Fruit fly (Drosophila melanogaster) whole organism, prepupa: ENCODE results near the gene CG31371.

Experiments
- Blimp-1 ChIP-seq: fragments of 200-800 bp; sonication (Bioruptor generic); optimal IDR thresholded peaks from 3 replicates; lab custom pipeline; 2017; ENCODE audit warnings: missing biosample characterization, missing genetic modification characterization, mild to moderate bottlenecking, moderate library complexity, missing genetic modification reagents
- CG10631 ChIP-seq: fragments of 200-800 bp; sonication (Bioruptor generic); optimal IDR thresholded peaks from 2 replicates; lab custom pipeline; 2016; ENCODE audit warnings: missing biosample characterization, missing genetic modification characterization
- CG11294 ChIP-seq: fragments of 200-800 bp; sonication (Bioruptor generic); IDR thresholded peaks from 2 replicates; pipeline ENCODE4 v1.3.6; 2022; ENCODE audit warnings: missing biosample characterization, missing genetic modification characterization
- CG11762 ChIP-seq: fragments of 200-800 bp; sonication (Bioruptor generic); optimal IDR thresholded peaks from 3 replicates; lab custom pipeline; 2016; ENCODE audit warnings: missing biosample characterization, missing genetic modification characterization; ENCODE audit not compliant: insufficient read depth
- CG11902 ChIP-seq: fragments of 200-800 bp; sonication (Bioruptor generic); optimal IDR thresholded peaks from 3 replicates; lab custom pipeline; 2016; ENCODE audit warnings: missing biosample characterization, missing genetic modification characterization
- CG15336 ChIP-seq: fragments of 200-800 bp; sonication (Bioruptor generic); IDR thresholded peaks from 2 replicates; pipeline ENCODE4 v1.3.6; 2022; ENCODE audit warnings: missing biosample characterization, missing genetic modification characterization
- CG1621 ChIP-seq: fragments of 200-800 bp; sonication (Bioruptor generic); optimal IDR thresholded peaks from 3 replicates; lab custom pipeline; 2018; ENCODE audit warnings: missing biosample characterization, mild to moderate bottlenecking, missing genetic modification characterization
- CG16779 ChIP-seq: fragments of 200-800 bp; sonication (Bioruptor generic); optimal IDR thresholded peaks from 3 replicates; lab custom pipeline; 2017; ENCODE audit warnings: missing biosample characterization, mild to moderate bottlenecking, missing genetic modification characterization
- CG3032 ChIP-seq: fragments of 200-800 bp; optimal IDR thresholded peaks from 2 replicates; lab custom pipeline; 2019; ENCODE audit warnings: missing biosample characterization, mild to moderate bottlenecking, missing genetic modification characterization, moderate library complexity
- CG31627 ChIP-seq: fragments of 200-800 bp; sonication (Bioruptor generic); optimal IDR thresholded peaks from 3 replicates; lab custom pipeline; 2016; ENCODE audit warnings: missing biosample characterization, missing genetic modification characterization
- CG32006 ChIP-seq: fragments of 200-800 bp; sonication (Bioruptor generic); optimal IDR thresholded peaks from 3 replicates; lab custom pipeline; 2017; ENCODE audit warnings: missing biosample characterization, mild to moderate bottlenecking, missing genetic modification characterization
- CG4318 ChIP-seq: fragments of 200-800 bp; sonication (Bioruptor generic); optimal IDR thresholded peaks from 3 replicates; lab custom pipeline; 2017; ENCODE audit warnings: missing biosample characterization, mild to moderate bottlenecking, missing genetic modification characterization
- CG6163 ChIP-seq: fragments of 200-800 bp; sonication (Bioruptor generic); IDR thresholded peaks from 3 replicates; pipeline ENCODE4 v1.3.6; 2022; ENCODE audit warnings: missing biosample characterization, missing genetic modification characterization
- CG6276 ChIP-seq: fragments of 200-800 bp; sonication (Bioruptor generic); optimal IDR thresholded peaks from 2 replicates; lab custom pipeline; 2017; ENCODE audit warnings: missing biosample characterization, mild to moderate bottlenecking, missing genetic modification characterization
- CG6792 ChIP-seq: fragments of 200-800 bp; sonication (Bioruptor generic); optimal IDR thresholded peaks from 3 replicates; lab custom pipeline; 2016; ENCODE audit warnings: missing biosample characterization, missing genetic modification characterization
- CG6854 ChIP-seq: fragments of 200-800 bp; sonication (Bioruptor generic); optimal IDR thresholded peaks from 2 replicates; lab custom pipeline; 2017; ENCODE audit warnings: missing biosample characterization, mild to moderate bottlenecking, missing genetic modification characterization
- CG8119 ChIP-seq: fragments of 200-800 bp; sonication (Bioruptor generic); IDR thresholded peaks from 3 replicates; pipeline ENCODE4 v1.3.6; 2022; ENCODE audit warnings: missing biosample characterization, missing genetic modification characterization
- CG8319 ChIP-seq: fragments of 200-800 bp; sonication (Bioruptor generic); optimal IDR thresholded peaks from 3 replicates; lab custom pipeline; 2016; ENCODE audit warnings: missing biosample characterization, missing genetic modification characterization
- CG9139 ChIP-seq: fragments of 200-800 bp; sonication (Bioruptor generic); optimal IDR thresholded peaks from 3 replicates; lab custom pipeline; 2017; ENCODE audit warnings: missing biosample characterization, mild to moderate bottlenecking, missing genetic modification characterization
- Eip75B ChIP-seq: fragments of 200-800 bp; sonication (Bioruptor generic); optimal IDR thresholded peaks from 3 replicates; lab custom pipeline; 2016; ENCODE audit warnings: missing biosample characterization, missing genetic modification characterization
- Eip93F ChIP-seq: fragments of 200-800 bp; sonication (Bioruptor generic); optimal IDR thresholded peaks from 2 replicates; lab custom pipeline; 2016; ENCODE audit warnings: missing biosample characterization, mild to moderate bottlenecking, missing genetic modification characterization
- Ets21C ChIP-seq: fragments of 200-800 bp; sonication (Bioruptor generic); optimal IDR thresholded peaks from 3 replicates; lab custom pipeline; 2016; ENCODE audit warnings: missing biosample characterization, missing genetic modification characterization
- Ets96B ChIP-seq: fragments of 200-800 bp; optimal IDR thresholded peaks from 2 replicates; lab custom pipeline; 2019; ENCODE audit warnings: missing biosample characterization, mild to moderate bottlenecking, missing genetic modification characterization, moderate library complexity
- Gug ChIP-seq: fragments of 200-800 bp; sonication (Bioruptor generic); IDR thresholded peaks from 2 replicates; pipeline ENCODE4 v1.3.6; 2022; ENCODE audit warnings: missing biosample characterization, missing genetic modification characterization
- Hr38 ChIP-seq: sonication (Bioruptor generic); optimal IDR thresholded peaks from 2 replicates; lab custom pipeline; 2016; ENCODE audit warnings: missing biosample characterization, missing genetic modification characterization
- Hr39 ChIP-seq: fragments of 200-800 bp; sonication (Bioruptor generic); optimal IDR thresholded peaks from 2 replicates; lab custom pipeline; 2016; ENCODE audit warnings: missing biosample characterization, missing genetic modification characterization
- Lpt ChIP-seq: fragments of 200-800 bp; sonication (Bioruptor generic); optimal IDR thresholded peaks from 3 replicates; lab custom pipeline; 2016; ENCODE audit warnings: missing biosample characterization, missing genetic modification characterization
- Met ChIP-seq: fragments of 200-800 bp; sonication (Bioruptor generic); optimal IDR thresholded peaks from 3 replicates; lab custom pipeline; 2016; ENCODE audit warnings: missing biosample characterization, missing genetic modification characterization
- Smox ChIP-seq: fragments of 200-800 bp; sonication (Bioruptor generic); optimal IDR thresholded peaks from 3 replicates; lab custom pipeline; 2016; ENCODE audit warnings: missing biosample characterization, missing genetic modification characterization
- Sox102F ChIP-seq: fragments of 200-800 bp; sonication (Bioruptor generic); optimal IDR thresholded peaks from 2 replicates; lab custom pipeline; 2016; ENCODE audit warnings: missing biosample characterization, mild to moderate bottlenecking, missing genetic modification characterization
- Sox14 ChIP-seq: fragments of 200-800 bp; sonication (Bioruptor generic); optimal IDR thresholded peaks from 3 replicates; lab custom pipeline; 2016; ENCODE audit warnings: missing biosample characterization, missing genetic modification characterization
- Sox15 ChIP-seq: fragments of 200-800 bp; sonication (Bioruptor generic); optimal IDR thresholded peaks from 3 replicates; lab custom pipeline; 2016; ENCODE audit warnings: missing biosample characterization, missing genetic modification characterization
- achi ChIP-seq: fragments of 200-800 bp; sonication (Bioruptor generic); optimal IDR thresholded peaks from 3 replicates; lab custom pipeline; 2016; ENCODE audit warnings: missing biosample characterization, missing genetic modification characterization
- acj6 ChIP-seq: fragments of 200-800 bp; sonication (Bioruptor generic); optimal IDR thresholded peaks from 3 replicates; lab custom pipeline; 2016; ENCODE audit warnings: missing biosample characterization, missing genetic modification characterization
- cyc ChIP-seq: fragments of 200-800 bp; sonication (Bioruptor generic); optimal IDR thresholded peaks from 3 replicates; lab custom pipeline; 2016; ENCODE audit warnings: missing biosample characterization, missing genetic modification characterization
- dsx ChIP-seq: fragments of 200-800 bp; optimal IDR thresholded peaks from 3 replicates; lab custom pipeline; 2019; ENCODE audit warnings: missing biosample characterization, mild to moderate bottlenecking, missing genetic modification characterization, moderate library complexity; ENCODE audit not compliant: poor library complexity, severe bottlenecking
- eg ChIP-seq: fragments of 200-800 bp; sonication (Bioruptor generic); IDR thresholded peaks from 3 replicates; pipeline ENCODE4 v1.3.6; 2022; ENCODE audit warnings: missing biosample characterization, missing genetic modification characterization
- esn ChIP-seq: fragments of 200-800 bp; sonication (Bioruptor generic); optimal IDR thresholded peaks from 2 replicates; lab custom pipeline; 2016; ENCODE audit warnings: missing biosample characterization, mild to moderate bottlenecking, missing genetic modification characterization, moderate library complexity
- fd59A ChIP-seq: fragments of 200-800 bp; sonication (Bioruptor generic); optimal IDR thresholded peaks from 2 replicates; lab custom pipeline; 2017; ENCODE audit warnings: missing biosample characterization, mild to moderate bottlenecking, missing genetic modification characterization, missing genetic modification reagents
- fd85E ChIP-seq: fragments of 200-800 bp; sonication (Bioruptor generic); optimal IDR thresholded peaks from 3 replicates; lab custom pipeline; 2016; ENCODE audit warnings: missing biosample characterization, missing genetic modification characterization
- fkh ChIP-seq: fragments of 200-800 bp; sonication (Bioruptor generic); optimal IDR thresholded peaks from 3 replicates; lab custom pipeline; 2017; ENCODE audit warnings: missing biosample characterization, mild to moderate bottlenecking, missing genetic modification characterization, moderate library complexity
- lz ChIP-seq: fragments of 200-800 bp; sonication (Bioruptor generic); optimal IDR thresholded peaks from 3 replicates; lab custom pipeline; 2016; ENCODE audit warnings: missing biosample characterization, missing genetic modification characterization
- pdm3 ChIP-seq: fragments of 200-800 bp; sonication (Bioruptor generic); optimal IDR thresholded peaks from 3 replicates; lab custom pipeline; 2016; ENCODE audit warnings: missing biosample characterization, missing genetic modification characterization
- salr ChIP-seq, 2 experiments: fragments of 200-800 bp; sonication (Bioruptor generic); optimal IDR thresholded peaks; 3 replicates each; lab custom pipeline; 2016 to 2018; ENCODE audit warnings: missing biosample characterization in 2 of 2, missing genetic modification characterization in 2 of 2, mild to moderate bottlenecking in 1 of 2
- spab ChIP-seq: fragments of 200-800 bp; sonication (Bioruptor generic); optimal IDR thresholded peaks from 2 replicates; lab custom pipeline; 2017; ENCODE audit warnings: missing biosample characterization, mild to moderate bottlenecking, missing genetic modification characterization, missing genetic modification reagents
- ss ChIP-seq, 2 experiments: fragments of 200-800 bp; sonication (Bioruptor generic); optimal IDR thresholded peaks; 2 replicates in 1 of 2; 3 replicates in 1 of 2; lab custom pipeline; 2017 to 2018; ENCODE audit warnings: mild to moderate bottlenecking in 2 of 2, missing biosample characterization in 2 of 2, missing genetic modification characterization in 2 of 2, moderate library complexity in 1 of 2
- vri ChIP-seq: fragments of 200-800 bp; sonication (Bioruptor generic); optimal IDR thresholded peaks from 3 replicates; lab custom pipeline; 2016; ENCODE audit warnings: missing biosample characterization, mild to moderate bottlenecking, missing genetic modification characterization

CG31371 gene

dm6 chr3R:30541469-30541868 is 38.2 kb upstream of the CG31371 start:
- TF ChIP-seq acj6, result no peak
- TF ChIP-seq Sox102F (GFP tag; lab: Kevin White, UChicago), result no peak
- no peak for TF ChIP-seq Blimp-1 (GFP tag; lab: Kevin White, UChicago)
- no peak for TF ChIP-seq CG15336 (GFP tag; lab: Robert Waterston, UW)
- TF ChIP-seq CG16779 (tag; lab: Kevin White, UChicago), result no peak
- no peak for TF ChIP-seq CG6163 (GFP tag; lab: Robert Waterston, UW)
- TF ChIP-seq cyc (GFP tag; lab: Kevin White, UChicago), result no peak
- no peak for TF ChIP-seq Met (GFP tag; lab: Kevin White, UChicago)
- no peak for TF ChIP-seq CG4318 (GFP tag; lab: Kevin White, UChicago)
- no peak for TF ChIP-seq CG6276 (GFP tag; lab: Kevin White, UChicago)
- no peak for TF ChIP-seq salr (GFP tag; optimal IDR thresholded peaks at IDR 0.05; lab: Kevin White, UChicago)
- TF ChIP-seq CG6854 (GFP tag; lab: Kevin White, UChicago), result no peak
- no peak for TF ChIP-seq achi (GFP tag; lab: Kevin White, UChicago)
- TF ChIP-seq Eip75B (GFP tag; lab: Kevin White, UChicago), result no peak
- TF ChIP-seq ss (GFP tag; optimal IDR thresholded peaks at IDR 0.05; lab: Kevin White, UChicago), result no peak
- TF ChIP-seq fd59A (GFP tag; lab: Kevin White, UChicago), result no peak

dm6 chr3R:30540196-30540595 is 36.9 kb upstream of the CG31371 start:
- TF ChIP-seq eg (GFP tag; lab: Robert Waterston, UW) (peak; percentile 86), fd85E (no peak), CG16779 (tag; lab: Kevin White, UChicago) (peak; percentile 9), Hr38 (GFP tag; lab: Kevin White, UChicago) (no peak), Eip93F (GFP tag; lab: Kevin White, UChicago) (no peak), CG11294 (GFP tag; lab: Robert Waterston, UW) (peak; percentile 79), Ets96B (peak; percentile 42), CG11762 (GFP tag; lab: Kevin White, UChicago) (peak; percentile 43), ss (GFP tag; optimal IDR thresholded peaks at IDR 0.05; lab: Kevin White, UChicago) (no peak), CG31627 (GFP tag; lab: Kevin White, UChicago) (peak; percentile 68), CG6163 (GFP tag; lab: Robert Waterston, UW) (peak; percentile 84), fkh (GFP tag; lab: Kevin White, UChicago) (peak; percentile 51), esn (GFP tag; lab: Kevin White, UChicago) (peak; percentile 51), pdm3 (GFP tag; lab: Kevin White, UChicago) (peak; percentile 71), Ets21C (GFP tag; lab: Kevin White, UChicago) (peak; percentile 22), Met (GFP tag; lab: Kevin White, UChicago) (peak; percentile 47), CG15336 (GFP tag; lab: Robert Waterston, UW) (peak; percentile 81), dsx (GFP tag; lab: Kevin White, UChicago) (no peak), Smox (GFP tag; lab: Kevin White, UChicago) (peak; percentile 52), Blimp-1 (GFP tag; lab: Kevin White, UChicago) (peak; percentile 10), Gug (peak; percentile 79), CG10631 (peak; percentile 55), CG11902 (GFP tag; lab: Kevin White, UChicago) (peak; percentile 64), vri (no peak), CG32006 (GFP tag; lab: Kevin White, UChicago) (peak; percentile 64), CG8319 (GFP tag; lab: Kevin White, UChicago) (peak; percentile 22), salr (GFP tag; optimal IDR thresholded peaks at IDR 0.05; lab: Kevin White, UChicago) (peak; percentile 33 to 55), Sox14 (GFP tag; lab: Kevin White, UChicago) (peak; percentile 58), spab (GFP tag; lab: Kevin White, UChicago) (peak; percentile 37), Lpt (peak; percentile 38), fd59A (GFP tag; lab: Kevin White, UChicago) (peak; percentile 24), Sox102F (GFP tag; lab: Kevin White, UChicago) (peak; percentile 33), lz (GFP tag; lab: Kevin White, UChicago) (peak; percentile 64), CG9139 (GFP tag; lab: Kevin White, UChicago) (no peak), CG6276 (GFP tag; lab: Kevin White, UChicago) (peak; percentile 55), CG1621 (tag; lab: Kevin White, UChicago) (peak; percentile 51), achi (GFP tag; lab: Kevin White, UChicago) (peak; percentile 58), CG3032 (no peak), CG8119 (GFP tag; lab: Robert Waterston, UW) (peak; percentile 70), Sox15 (peak; percentile 46), CG6854 (GFP tag; lab: Kevin White, UChicago) (no peak), Eip75B (GFP tag; lab: Kevin White, UChicago) (peak; percentile 54), Hr39 (GFP tag; lab: Kevin White, UChicago) (peak; percentile 76), CG6792 (peak; percentile 58)
